Worm (Caenorhabditis elegans) whole organism, L4 larva: ENCODE results near the gene M02D8.5.

Experiments
- F26F4.8 ChIP-seq: fragments of 200-800 bp; sonication (Bioruptor generic); conservative IDR thresholded peaks from 2 replicates; pipeline ENCODE4 v1.3.6; 2022; ENCODE audit warnings: missing genetic modification characterization, missing compliant biosample characterization
- Y5F2A.4 ChIP-seq: fragments of 200-800 bp; sonication (Bioruptor generic); optimal IDR thresholded peaks from 2 replicates; lab custom pipeline; 2018; ENCODE audit warnings: mild to moderate bottlenecking, missing genetic modification characterization, missing compliant biosample characterization
- Y75B8A.6 ChIP-seq: fragments of 200-800 bp; sonication (Bioruptor generic); IDR thresholded peaks from 2 replicates; pipeline ENCODE4 v1.3.6; 2022; ENCODE audit warnings: missing genetic modification reagents, missing genetic modification characterization, missing compliant biosample characterization
- ama-1 ChIP-seq: fragments of 150-350 bp; optimal IDR thresholded peaks from 2 replicates; lab custom pipeline; 2014; ENCODE audit warnings: inconsistent platforms, mixed read lengths
- ceh-82 ChIP-seq: sonication (generic microtip); optimal IDR thresholded peaks from 2 replicates; lab custom pipeline; 2017; ENCODE audit warnings: missing biosample characterization, missing genetic modification characterization
- daf-12 ChIP-seq: fragments of 150-350 bp; optimal IDR thresholded peaks from 2 replicates; lab custom pipeline; 2014; ENCODE audit warnings: missing biosample characterization, missing genetic modification reagents, missing genetic modification characterization
- daf-16 ChIP-seq, 3 experiments: sonication (generic microtip); optimal IDR thresholded peaks; 2 replicates each; lab custom pipeline; 2016 to 2017; ENCODE audit warnings: missing genetic modification characterization in 3 of 3, missing genetic modification reagents in 3 of 3, mild to moderate bottlenecking in 2 of 3, missing compliant biosample characterization in 2 of 3, missing biosample characterization in 1 of 3, moderate library complexity in 1 of 3
- daf-8 ChIP-seq: fragments of 200-800 bp; sonication (Bioruptor generic); IDR thresholded peaks from 2 replicates; pipeline ENCODE4 v1.3.6; 2022; ENCODE audit warnings: missing genetic modification characterization, missing compliant biosample characterization
- dmd-6 ChIP-seq: fragments of 200-800 bp; sonication (Bioruptor generic); IDR thresholded peaks from 2 replicates; pipeline ENCODE4 v1.3.6; 2022; ENCODE audit warnings: missing genetic modification reagents, missing genetic modification characterization, missing compliant biosample characterization
- dmd-8 ChIP-seq: fragments of 200-800 bp; sonication (Bioruptor generic); IDR thresholded peaks from 2 replicates; pipeline ENCODE4 v1.3.6; 2022; ENCODE audit warnings: missing genetic modification characterization, missing compliant biosample characterization
- dmd-9 ChIP-seq: fragments of 200-800 bp; sonication (Bioruptor generic); IDR thresholded peaks from 2 replicates; pipeline ENCODE4 v1.3.6; 2022; ENCODE audit warnings: missing genetic modification reagents, missing genetic modification characterization, missing compliant biosample characterization
- dve-1 ChIP-seq: sonication (generic microtip); optimal IDR thresholded peaks from 2 replicates; lab custom pipeline; 2017; ENCODE audit warnings: antibody characterized with exemption, mild to moderate bottlenecking, missing genetic modification characterization, missing compliant biosample characterization; ENCODE audit not compliant: insufficient read depth
- hlh-11 ChIP-seq: fragments of 200-800 bp; sonication (Bioruptor generic); optimal IDR thresholded peaks from 2 replicates; lab custom pipeline; 2018; ENCODE audit warnings: mild to moderate bottlenecking, missing genetic modification characterization, missing compliant biosample characterization
- hlh-30 ChIP-seq: sonication (generic microtip); optimal IDR thresholded peaks from 2 replicates; lab custom pipeline; 2017; ENCODE audit warnings: antibody characterized with exemption, mild to moderate bottlenecking, missing genetic modification characterization, missing compliant biosample characterization; ENCODE audit not compliant: insufficient read depth
- lin-13 ChIP-seq: fragments of 150-350 bp; optimal IDR thresholded peaks from 2 replicates; lab custom pipeline; 2014; ENCODE audit warnings: missing biosample characterization, missing genetic modification reagents, missing genetic modification characterization
- lin-29 ChIP-seq: fragments of 200-800 bp; sonication (Bioruptor generic); IDR thresholded peaks from 2 replicates; pipeline ENCODE4 v1.3.6; 2022; ENCODE audit warnings: missing genetic modification reagents, missing genetic modification characterization, missing compliant biosample characterization
- lin-39 ChIP-seq: fragments of 150-350 bp; optimal IDR thresholded peaks from 2 replicates; lab custom pipeline; 2014; ENCODE audit warnings: missing biosample characterization, missing genetic modification reagents, missing genetic modification characterization
- lsy-2 ChIP-seq, 2 experiments: fragments of 150-350 bp in 1 of 2; sonication (generic microtip) in 1 of 2; optimal IDR thresholded peaks; 2 replicates each; lab custom pipeline; 2014 to 2017; ENCODE audit warnings: missing biosample characterization in 2 of 2, missing genetic modification characterization in 2 of 2
- madf-9 ChIP-seq: fragments of 200-800 bp; sonication (Bioruptor generic); conservative IDR thresholded peaks from 2 replicates; pipeline ENCODE4 v1.3.6; 2022; ENCODE audit warnings: missing genetic modification reagents, missing genetic modification characterization, missing compliant biosample characterization
- nhr-102 ChIP-seq: sonication (generic microtip); optimal IDR thresholded peaks from 2 replicates; lab custom pipeline; 2016; ENCODE audit warnings: mild to moderate bottlenecking, missing genetic modification characterization, moderate library complexity, missing compliant biosample characterization
- nhr-11 ChIP-seq: fragments of 150-350 bp; optimal IDR thresholded peaks from 2 replicates; lab custom pipeline; 2014; ENCODE audit warnings: missing biosample characterization, missing genetic modification characterization
- nhr-28 ChIP-seq: fragments of 150-350 bp; optimal IDR thresholded peaks from 2 replicates; lab custom pipeline; 2014; ENCODE audit warnings: missing biosample characterization, missing genetic modification characterization
- nhr-48 ChIP-seq: sonication (generic microtip); optimal IDR thresholded peaks from 2 replicates; lab custom pipeline; 2016; ENCODE audit warnings: mild to moderate bottlenecking, missing genetic modification characterization, missing compliant biosample characterization
- nhr-6 ChIP-seq: fragments of 150-350 bp; optimal IDR thresholded peaks from 2 replicates; lab custom pipeline; 2014; ENCODE audit warnings: missing biosample characterization, missing genetic modification characterization
- nhr-77 ChIP-seq: fragments of 150-350 bp; optimal IDR thresholded peaks from 2 replicates; lab custom pipeline; 2014; ENCODE audit warnings: missing biosample characterization, missing genetic modification characterization
- php-3 ChIP-seq: fragments of 200-800 bp; sonication (Bioruptor generic); IDR thresholded peaks from 2 replicates; pipeline ENCODE4 v1.3.6; 2022; ENCODE audit warnings: missing genetic modification reagents, missing genetic modification characterization, missing compliant biosample characterization
- pqm-1 ChIP-seq: sonication (generic microtip); optimal IDR thresholded peaks from 2 replicates; lab custom pipeline; 2017; ENCODE audit warnings: missing biosample characterization, missing genetic modification characterization
- skn-1 ChIP-seq: fragments of 150-350 bp; optimal IDR thresholded peaks from 2 replicates; lab custom pipeline; 2014; ENCODE audit warnings: missing biosample characterization, missing genetic modification characterization
- snpc-1.2 ChIP-seq: fragments of 200-800 bp; sonication (Bioruptor generic); IDR thresholded peaks from 2 replicates; pipeline ENCODE4 v1.3.6; 2022; ENCODE audit warnings: missing genetic modification reagents, missing genetic modification characterization, missing compliant biosample characterization
- tra-1 ChIP-seq: fragments of 200-800 bp; sonication (Bioruptor generic); IDR thresholded peaks from 2 replicates; pipeline ENCODE4 v1.3.6; 2022; ENCODE audit warnings: missing genetic modification reagents, missing genetic modification characterization, missing compliant biosample characterization
- unc-130 ChIP-seq: sonication (generic microtip); optimal IDR thresholded peaks from 2 replicates; lab custom pipeline; 2016; ENCODE audit warnings: missing genetic modification reagents, missing genetic modification characterization, missing compliant biosample characterization
- unc-62 ChIP-seq, 3 experiments: fragments of 150-350 bp in 1 of 3; sonication (generic microtip); optimal IDR thresholded peaks in 2 of 3; peaks in 1 of 3; 1 replicate in 1 of 3; 2 replicates in 2 of 3; lab custom pipeline; 2014 to 2017; ENCODE audit warnings: missing biosample characterization in 3 of 3, missing genetic modification characterization in 3 of 3, missing genetic modification reagents in 3 of 3, missing genotype in 1 of 3
- zfp-2 ChIP-seq: sonication (generic microtip); optimal IDR thresholded peaks from 2 replicates; lab custom pipeline; 2016; ENCODE audit warnings: mild to moderate bottlenecking, missing genetic modification characterization, missing compliant biosample characterization
- ztf-7 ChIP-seq: fragments of 150-350 bp; optimal IDR thresholded peaks from 2 replicates; lab custom pipeline; 2014; ENCODE audit warnings: missing biosample characterization, missing genetic modification characterization

Gene M02D8.5

ce11 chrX:8712662-8713061 is 48.7 kb downstream of the M02D8.5 start:
- TF ChIP-seq lsy-2 (tag; optimal IDR thresholded peaks at IDR 0.05; lab: Kevin White, UChicago), result peak in 1 of 2 experiments; percentile 4
- TF ChIP-seq lin-13 (GFP tag; lab: Kevin White, UChicago), result no peak
- peak; percentile 30 for TF ChIP-seq nhr-48 (tag; lab: Kevin White, UChicago)
- TF ChIP-seq pqm-1 (tag; lab: Kevin White, UChicago), result peak; percentile 84
- peak; percentile 85 for TF ChIP-seq nhr-28 (tag; lab: Kevin White, UChicago)
- peak; percentile 78 for TF ChIP-seq dve-1 (tag; lab: Kevin White, UChicago)
- peak; percentile 38 for TF ChIP-seq nhr-6 (tag; lab: Kevin White, UChicago)
- TF ChIP-seq hlh-11 (tag; lab: Kevin White, UChicago), result peak; percentile 72
- TF ChIP-seq dmd-6 (GFP tag; lab: Robert Waterston, UW), result peak; percentile 83
- no peak for TF ChIP-seq daf-16 (GFP tag; optimal IDR thresholded peaks at IDR 0.05; lab: Kevin White, UChicago)
- peak; percentile 71 for TF ChIP-seq daf-16 (tag; optimal IDR thresholded peaks at IDR 0.05; lab: Kevin White, UChicago)
- no peak for TF ChIP-seq ceh-82
- no peak for TF ChIP-seq lin-29 (GFP tag; lab: Robert Waterston, UW)
- TF ChIP-seq unc-130 (GFP tag; lab: Kevin White, UChicago), result no peak
- TF ChIP-seq hlh-30 (tag; lab: Kevin White, UChicago), result peak; percentile 55
- TF ChIP-seq nhr-102 (tag; lab: Kevin White, UChicago), result peak; percentile 0
- no peak for TF ChIP-seq lin-39
- TF ChIP-seq tra-1 (GFP tag; lab: Robert Waterston, UW), result peak; percentile 64; the same call in 1 of the 2 replicates
- peak; percentile 95 for TF ChIP-seq php-3
- TF ChIP-seq dmd-9 (GFP tag; lab: Robert Waterston, UW), result no peak
- TF ChIP-seq snpc-1.2 (GFP tag; lab: Robert Waterston, UW), result no peak
- peak; percentile 61 for TF ChIP-seq nhr-77 (tag; lab: Kevin White, UChicago)
- peak; percentile 2 for TF ChIP-seq ztf-7
- no peak for TF ChIP-seq skn-1
- TF ChIP-seq nhr-11 (tag; lab: Kevin White, UChicago), result no peak

- TF ChIP-seq dve-1 (tag; lab: Kevin White, UChicago) (peak; percentile 38), dmd-8 (GFP tag; lab: Robert Waterston, UW) (no peak), F26F4.8 (no peak), unc-62 (GFP tag; optimal IDR thresholded peaks at IDR 0.05 in 1 of 2; lab: Kevin White, UChicago) (peak in 1 of 2 experiments; percentile 75), unc-62 (tag; optimal IDR thresholded peaks at IDR 0.05; lab: Kevin White, UChicago) (no peak), hlh-11 (tag; lab: Kevin White, UChicago) (no peak), daf-16 (GFP tag; optimal IDR thresholded peaks at IDR 0.05; lab: Kevin White, UChicago) (no peak), daf-16 (tag; optimal IDR thresholded peaks at IDR 0.05; lab: Kevin White, UChicago) (peak; percentile 62), zfp-2 (tag; lab: Kevin White, UChicago) (no peak), Y5F2A.4 (GFP tag; lab: Kevin White, UChicago) (no peak), ama-1 (lab: Kevin White, UChicago) (no peak), daf-12 (tag; lab: Kevin White, UChicago) (no peak)
- TF ChIP-seq, all 104 proteins: peak for 3
Measured at ce11 chrX:8711141-8711645, 50.2 kb downstream of the M02D8.5 start, which contains the start of gene F53A9.1. TSS of gene F53A9.1 (plus strand) at chrX:8711595.

- TF ChIP-seq pqm-1 (tag; lab: Kevin White, UChicago), result peak; percentile 32
- TF ChIP-seq Y75B8A.6 (GFP tag; lab: Robert Waterston, UW), result no peak
- no peak for TF ChIP-seq daf-8 (GFP tag; lab: Robert Waterston, UW)
- peak; percentile 11; the same call in 1 of the 2 replicates for TF ChIP-seq dmd-6 (GFP tag; lab: Robert Waterston, UW)
- no peak for TF ChIP-seq madf-9 (GFP tag; lab: Robert Waterston, UW)
Measured at ce11 chrX:8709424-8709823, 52.0 kb downstream of the M02D8.5 start, which contains the start of gene kreg-1. TSS of gene kreg-1 (plus strand) at chrX:8709764.
